Worm (Caenorhabditis elegans) whole organism, L3 larva: ENCODE measurements around the gene M02D8.3.

Experiments
- ama-1 ChIP-seq: fragments of 150-350 bp; optimal IDR thresholded peaks from 2 replicates; lab custom pipeline; 2018
- ceh-82 ChIP-seq: fragments of 150-350 bp; optimal IDR thresholded peaks from 2 replicates; lab custom pipeline; 2014; ENCODE audit warnings: missing biosample characterization, missing genetic modification characterization
- elt-3 ChIP-seq, 3 experiments: fragments of 150-350 bp in 1 of 3; sonication (generic microtip) in 2 of 3; optimal IDR thresholded peaks; 2 replicates in 2 of 3; 4 replicates in 1 of 3; lab custom pipeline; 2014 to 2017; ENCODE audit warnings: missing biosample characterization in 3 of 3, missing genetic modification characterization in 3 of 3
- pqm-1 ChIP-seq: fragments of 150-350 bp; optimal IDR thresholded peaks from 2 replicates; lab custom pipeline; 2017; ENCODE audit warnings: missing biosample characterization, missing genetic modification characterization, inconsistent platforms

DNA sequence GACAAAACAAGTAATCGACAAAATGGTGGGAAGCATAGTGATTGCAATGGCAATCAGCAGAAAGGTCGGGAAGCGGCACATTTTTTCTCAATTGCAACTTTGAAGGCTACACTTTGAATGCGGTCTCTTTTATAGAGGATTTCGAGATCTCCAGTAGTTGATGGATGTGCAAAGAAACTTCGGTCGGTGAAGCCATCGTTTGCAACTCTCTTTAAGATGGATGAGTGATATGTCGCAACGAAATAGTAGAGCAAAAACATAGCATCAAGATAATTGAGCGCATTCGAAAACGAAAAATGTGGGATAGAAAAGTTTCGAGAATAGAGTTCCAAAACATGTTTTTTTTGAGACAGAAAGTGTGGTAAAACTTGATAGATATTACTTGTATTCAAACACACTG lies 9.5 kb downstream of the M02D8.3 start, which contains the start of gene EGAP4.1:
- TF ChIP-seq elt-3 (tag; optimal IDR thresholded peaks at IDR 0.05; lab: Kevin White, UChicago): no peak
- TF ChIP-seq ama-1 (lab: Kevin White, UChicago): no peak
- TF ChIP-seq ceh-82 (tag; lab: Kevin White, UChicago): no peak
- no peak for TF ChIP-seq pqm-1 (tag; lab: Kevin White, UChicago)
